Worm (Caenorhabditis elegans): Measurements from ENCODE around the gene T01B4.3.

T01B4.3 gene

ce11 chrX:16290536-16290935 lies 27.0 kb downstream of the T01B4.3 start (continued):
- no peak for TF ChIP-seq php-3 (GFP tag; IDR thresholded peaks at IDR 0.05)
- TF ChIP-seq tra-1 (GFP tag; IDR thresholded peaks at IDR 0.05) = 0 out of 2 replicates have a peak, but pooled peaks have one; percentile 38
- no peak for TF ChIP-seq F44E2.7 (GFP tag; IDR thresholded peaks at IDR 0.05)
- no peak for TF ChIP-seq snpc-4 (tag; optimal IDR thresholded peaks at IDR 0.05)
- no peak for TF ChIP-seq Y105C5A.15 (GFP tag; IDR thresholded peaks at IDR 0.05)
- no peak for TF ChIP-seq ztf-11 (tag; optimal IDR thresholded peaks at IDR 0.05)
- TF ChIP-seq F26F4.8 (GFP tag; conservative IDR thresholded peaks at IDR 0.05) = no peak
- no peak for TF ChIP-seq dmd-8 (GFP tag; IDR thresholded peaks at IDR 0.05)
- TF ChIP-seq nhr-28 (tag; optimal IDR thresholded peaks at IDR 0.05) = peak; percentile 16
- no peak for TF ChIP-seq gei-8 (GFP tag; optimal IDR thresholded peaks at IDR 0.05)
- TF ChIP-seq spr-1 (tag; optimal IDR thresholded peaks at IDR 0.05) = no peak
- TF ChIP-seq mes-2 (tag; optimal IDR thresholded peaks at IDR 0.05; ENCODE audit: poor library complexity, severe bottlenecking) = no peak
- no peak for TF ChIP-seq lin-1 (GFP tag; IDR thresholded peaks at IDR 0.05)
- no peak for TF ChIP-seq snpc-1.2 (GFP tag; IDR thresholded peaks at IDR 0.05)
- TF ChIP-seq mxl-2 (GFP tag; conservative IDR thresholded peaks at IDR 0.05) = no peak
- TF ChIP-seq R02D3.7 (tag; optimal IDR thresholded peaks at IDR 0.05) = no peak
- TF ChIP-seq mep-1 (tag; optimal IDR thresholded peaks at IDR 0.05) = no peak
- no peak for TF ChIP-seq nhr-77 (tag; optimal IDR thresholded peaks at IDR 0.05)
- no peak for TF ChIP-seq ama-1 (optimal IDR thresholded peaks at IDR 0.05)
- TF ChIP-seq nhr-41 (GFP tag; IDR thresholded peaks at IDR 0.05) = no peak
- no peak for TF ChIP-seq ceh-62 (tag; optimal IDR thresholded peaks at IDR 0.05)
- no peak for TF ChIP-seq dpl-1 (GFP tag; optimal IDR thresholded peaks at IDR 0.05)
- TF ChIP-seq T20F7.1 (GFP tag; optimal IDR thresholded peaks at IDR 0.05) = no peak
- TF ChIP-seq daf-16 (GFP tag; optimal IDR thresholded peaks at IDR 0.05) = no peak
- peak; percentile 23 for TF ChIP-seq daf-16 (tag; optimal IDR thresholded peaks at IDR 0.05)
- peak; percentile 40 for TF ChIP-seq hlh-11 (tag; optimal IDR thresholded peaks at IDR 0.05)
- no peak for TF ChIP-seq attf-4 (tag; optimal IDR thresholded peaks at IDR 0.05)
- no peak for TF ChIP-seq saeg-2 (GFP tag; IDR thresholded peaks at IDR 0.05)
- TF ChIP-seq daf-19 (GFP tag; conservative IDR thresholded peaks at IDR 0.05) = no peak
- peak; percentile 93 for TF ChIP-seq mxl-3 (GFP tag; optimal IDR thresholded peaks at IDR 0.05)
- no peak for TF ChIP-seq unc-62 (GFP tag; optimal IDR thresholded peaks at IDR 0.05 in 1 of 2)
- TF ChIP-seq unc-62 (tag; optimal IDR thresholded peaks at IDR 0.05) = no peak
- TF ChIP-seq zfp-2 (tag; optimal IDR thresholded peaks at IDR 0.05) = no peak
- TF ChIP-seq T26A8.4 (GFP tag; IDR thresholded peaks at IDR 0.05) = no peak
- TF ChIP-seq fos-1 (tag; optimal IDR thresholded peaks at IDR 0.05) = no peak
- no peak for TF ChIP-seq ces-1 (GFP tag; optimal IDR thresholded peaks at IDR 0.05)
- TF ChIP-seq lsy-2 (tag; optimal IDR thresholded peaks at IDR 0.05) = peak in 1 of 2 experiments; percentile 13
- TF ChIP-seq daf-12 (tag; optimal IDR thresholded peaks at IDR 0.05) = no peak

ce11 chrX:16289635-16290034 lies 27.9 kb downstream of the T01B4.3 start:
- TF ChIP-seq Y48G9A.11 (GFP tag; IDR thresholded peaks at IDR 0.05) = 0 out of 2 replicates have a peak, but pooled peaks have one; percentile 19
- TF ChIP-seq tag-97 (GFP tag; IDR thresholded peaks at IDR 0.05) = no peak
- TF ChIP-seq aha-1 (tag) = peak; percentile 12
- no peak for TF ChIP-seq ceh-44 (GFP tag; IDR thresholded peaks at IDR 0.05)
- peak; percentile 33 for TF ChIP-seq snpc-4 (tag; optimal IDR thresholded peaks at IDR 0.05)

ce11 chrX:16285151-16285550 lies 32.4 kb downstream of the T01B4.3 start:
- TF ChIP-seq hlh-30 (tag; optimal IDR thresholded peaks at IDR 0.05; ENCODE audit: insufficient read depth) (peak; percentile 4), daf-16 (GFP tag; optimal IDR thresholded peaks at IDR 0.05) (peak in 1 of 2 experiments; percentile 14), daf-16 (tag; optimal IDR thresholded peaks at IDR 0.05) (peak; percentile 9), pqm-1 (tag; optimal IDR thresholded peaks at IDR 0.05) (no peak), tra-1 (GFP tag; IDR thresholded peaks at IDR 0.05) (0 out of 2 replicates have a peak, but pooled peaks have one; percentile 36), dve-1 (tag; optimal IDR thresholded peaks at IDR 0.05; ENCODE audit: insufficient read depth) (peak; percentile 37), lim-7 (GFP tag; IDR thresholded peaks at IDR 0.05) (0 out of 2 replicates have a peak, but pooled peaks have one; percentile 59)
